Worm (Caenorhabditis elegans) whole organism, mixed stage, embryonic: ENCODE measurements around the gene clec-84.
A peak's percentile ranks its signal among the peaks of the same experiment; 100 is the strongest.

Source experiments
- M03D4.4 ChIP-seq: sonication (generic microtip); optimal IDR thresholded peaks from 2 replicates; lab custom pipeline; 2017; ENCODE audit warnings: mild to moderate bottlenecking, missing genetic modification characterization, missing compliant biosample characterization
- blmp-1 ChIP-seq: fragments of 150-350 bp; optimal IDR thresholded peaks from 2 replicates; lab custom pipeline; 2014; ENCODE audit warnings: missing biosample characterization, missing genetic modification characterization
- ceh-39 ChIP-seq: fragments of 150-350 bp; optimal IDR thresholded peaks from 2 replicates; lab custom pipeline; 2014; ENCODE audit warnings: missing biosample characterization, missing genetic modification characterization
- ceh-43 ChIP-seq: fragments of 200-800 bp; sonication (Bioruptor generic); optimal IDR thresholded peaks from 2 replicates; lab custom pipeline; 2018; ENCODE audit warnings: mild to moderate bottlenecking, missing genetic modification characterization, moderate library complexity, missing compliant biosample characterization
- ceh-83 ChIP-seq: fragments of 200-800 bp; sonication (Bioruptor generic); optimal IDR thresholded peaks from 2 replicates; lab custom pipeline; 2018; ENCODE audit warnings: mild to moderate bottlenecking, missing genetic modification characterization, missing compliant biosample characterization
- ces-1 ChIP-seq: fragments of 150-350 bp; optimal IDR thresholded peaks from 2 replicates; lab custom pipeline; 2014; ENCODE audit warnings: missing biosample characterization, missing genetic modification reagents, missing genetic modification characterization
- cnd-1 ChIP-seq: fragments of 200-800 bp; sonication (Bioruptor generic); optimal IDR thresholded peaks from 2 replicates; lab custom pipeline; 2018; ENCODE audit warnings: mild to moderate bottlenecking, missing genetic modification characterization, missing compliant biosample characterization
- drap-1 ChIP-seq: fragments of 200-800 bp; sonication (Bioruptor generic); optimal IDR thresholded peaks from 3 replicates; lab custom pipeline; 2018; ENCODE audit warnings: mild to moderate bottlenecking, missing genetic modification characterization, missing compliant biosample characterization
- elt-1 ChIP-seq: sonication (generic microtip); optimal IDR thresholded peaks from 2 replicates; lab custom pipeline; 2017; ENCODE audit warnings: missing genetic modification characterization, mild to moderate bottlenecking, missing compliant biosample characterization, antibody characterized with exemption, moderate library complexity, borderline replicate concordance; ENCODE audit not compliant: insufficient read depth
- elt-3 ChIP-seq: fragments of 150-350 bp; optimal IDR thresholded peaks from 2 replicates; lab custom pipeline; 2014; ENCODE audit warnings: missing biosample characterization, missing genetic modification characterization
- flh-1 ChIP-seq: fragments of 200-800 bp; sonication (Bioruptor generic); optimal IDR thresholded peaks from 2 replicates; lab custom pipeline; 2018; ENCODE audit warnings: mild to moderate bottlenecking, missing genetic modification characterization, moderate library complexity, missing compliant biosample characterization
- ham-2 ChIP-seq: fragments of 200-800 bp; sonication (Bioruptor generic); optimal IDR thresholded peaks from 2 replicates; lab custom pipeline; 2018; ENCODE audit warnings: mild to moderate bottlenecking, missing genetic modification characterization, missing compliant biosample characterization
- lin-13 ChIP-seq: fragments of 150-350 bp; optimal IDR thresholded peaks from 2 replicates; lab custom pipeline; 2014; ENCODE audit warnings: missing biosample characterization, missing genetic modification characterization
- lin-32 ChIP-seq: fragments of 200-800 bp; sonication (Bioruptor generic); optimal IDR thresholded peaks from 2 replicates; lab custom pipeline; 2018; ENCODE audit warnings: mild to moderate bottlenecking, missing genetic modification characterization, missing compliant biosample characterization
- lsy-2 ChIP-seq: fragments of 150-350 bp; optimal IDR thresholded peaks from 2 replicates; lab custom pipeline; 2014; ENCODE audit warnings: missing biosample characterization, missing genetic modification characterization
- mab-5 ChIP-seq: fragments of 150-350 bp; optimal IDR thresholded peaks from 2 replicates; lab custom pipeline; 2014; ENCODE audit warnings: missing biosample characterization, missing genetic modification characterization
- mep-1 ChIP-seq: fragments of 150-350 bp; optimal IDR thresholded peaks from 2 replicates; lab custom pipeline; 2017; ENCODE audit warnings: missing biosample characterization, missing genetic modification reagents, missing genetic modification characterization, inconsistent platforms
- mls-2 ChIP-seq: sonication (generic microtip); optimal IDR thresholded peaks from 2 replicates; lab custom pipeline; 2016; ENCODE audit warnings: mild to moderate bottlenecking, missing genetic modification characterization, moderate library complexity, missing compliant biosample characterization
- nhr-12 ChIP-seq: fragments of 150-350 bp; optimal IDR thresholded peaks from 2 replicates; lab custom pipeline; 2014; ENCODE audit warnings: missing biosample characterization, missing genetic modification characterization
- nhr-2 ChIP-seq: fragments of 150-350 bp; optimal IDR thresholded peaks from 2 replicates; lab custom pipeline; 2014; ENCODE audit warnings: missing biosample characterization, missing genetic modification characterization
- nhr-237 ChIP-seq: fragments of 150-350 bp; optimal IDR thresholded peaks from 2 replicates; lab custom pipeline; 2014; ENCODE audit warnings: missing biosample characterization, missing genetic modification characterization
- nhr-28 ChIP-seq: fragments of 150-350 bp; optimal IDR thresholded peaks from 2 replicates; lab custom pipeline; 2014; ENCODE audit warnings: missing biosample characterization, missing genetic modification characterization
- nhr-76 ChIP-seq: sonication (generic microtip); optimal IDR thresholded peaks from 2 replicates; lab custom pipeline; 2017; ENCODE audit warnings: missing biosample characterization, missing genetic modification characterization
- pha-4 ChIP-seq: fragments of 150-350 bp; optimal IDR thresholded peaks from 2 replicates; lab custom pipeline; 2018; ENCODE audit warnings: missing biosample characterization, missing genetic modification reagents, missing genetic modification characterization
- snpc-4 ChIP-seq: fragments of 150-350 bp; optimal IDR thresholded peaks from 2 replicates; lab custom pipeline; 2014; ENCODE audit warnings: missing biosample characterization, missing genetic modification characterization
- sptf-1 ChIP-seq: sonication (generic microtip); optimal IDR thresholded peaks from 2 replicates; lab custom pipeline; 2017; ENCODE audit warnings: mild to moderate bottlenecking, missing genetic modification characterization, moderate library complexity, missing compliant biosample characterization
- tbx-8 ChIP-seq: fragments of 200-800 bp; sonication (Bioruptor generic); optimal IDR thresholded peaks from 2 replicates; lab custom pipeline; 2018; ENCODE audit warnings: mild to moderate bottlenecking, missing genetic modification characterization, moderate library complexity, missing compliant biosample characterization
- unc-120 ChIP-seq: sonication (generic microtip); optimal IDR thresholded peaks from 2 replicates; lab custom pipeline; 2017; ENCODE audit warnings: missing genetic modification characterization, missing compliant biosample characterization; ENCODE audit not compliant: poor library complexity, severe bottlenecking
- unc-39 ChIP-seq: fragments of 150-350 bp; optimal IDR thresholded peaks from 2 replicates; lab custom pipeline; 2014; ENCODE audit warnings: missing biosample characterization, missing genetic modification characterization
- unc-62 ChIP-seq: fragments of 150-350 bp; optimal IDR thresholded peaks from 2 replicates; lab custom pipeline; 2014; ENCODE audit warnings: missing biosample characterization, missing genetic modification reagents, missing genetic modification characterization
- ztf-11 ChIP-seq: fragments of 150-350 bp; optimal IDR thresholded peaks from 2 replicates; lab custom pipeline; 2014; ENCODE audit warnings: missing biosample characterization, missing genetic modification characterization

Gene clec-84

DNA sequence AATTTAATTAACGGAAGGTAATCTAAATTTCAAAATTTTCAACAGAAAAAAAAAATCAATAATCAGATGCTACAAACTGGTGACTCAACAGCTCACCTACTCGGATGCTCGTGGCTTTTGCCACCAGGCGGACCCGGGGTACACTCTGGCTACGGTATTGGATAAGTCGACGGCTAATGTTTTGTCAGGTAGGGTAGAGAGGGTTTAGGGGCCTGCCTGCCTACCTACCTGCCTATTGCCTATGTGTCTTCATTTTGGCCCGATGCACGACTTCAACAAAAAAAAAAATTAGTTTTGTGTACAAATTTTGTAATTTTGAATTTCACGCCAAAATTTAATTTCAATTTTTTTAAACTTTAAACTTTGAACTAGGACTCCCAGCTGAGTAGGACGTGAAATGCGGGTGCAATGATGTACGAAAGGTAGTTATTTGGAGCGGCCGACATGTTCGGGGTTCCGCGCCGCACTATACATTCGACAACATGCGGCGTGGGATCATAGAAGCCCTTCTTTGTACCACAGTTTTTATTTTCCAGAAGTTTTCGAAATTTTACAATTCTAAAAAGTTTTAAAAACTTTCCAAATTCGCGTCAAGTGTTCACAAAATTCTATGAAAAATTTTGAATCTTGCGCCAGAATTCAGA, 16.7 kb upstream of the clec-84 start:
- peak; percentile 3 for TF ChIP-seq ceh-83 (GFP tag; lab: Kevin White, UChicago)
- no peak for TF ChIP-seq flh-1 (GFP tag; lab: Kevin White, UChicago)

DNA sequence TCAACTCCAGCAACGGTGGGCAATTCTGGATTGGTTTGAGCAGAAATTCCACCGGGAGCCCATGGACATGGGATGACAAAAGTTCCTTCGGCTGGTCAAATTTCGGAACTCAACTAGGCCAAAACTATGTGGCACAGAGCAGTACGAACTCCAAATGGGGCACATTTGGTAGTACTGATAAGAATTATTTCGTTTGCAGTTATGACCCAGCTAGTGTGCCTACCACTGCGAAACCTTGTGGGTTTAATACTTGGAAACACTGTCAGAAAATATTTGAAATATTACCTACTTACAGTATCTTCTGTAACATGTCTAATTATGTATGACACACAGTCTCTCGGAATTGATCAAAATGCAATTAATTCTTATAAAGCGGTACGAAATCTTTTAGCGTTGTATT, 15.9 kb upstream of the clec-84 start:
- TF ChIP-seq tbx-8 (GFP tag; lab: Kevin White, UChicago) (no peak), nhr-28 (tag; lab: Kevin White, UChicago) (no peak), ceh-43 (GFP tag; lab: Kevin White, UChicago) (no peak), elt-1 (tag; lab: Kevin White, UChicago) (no peak)

DNA sequence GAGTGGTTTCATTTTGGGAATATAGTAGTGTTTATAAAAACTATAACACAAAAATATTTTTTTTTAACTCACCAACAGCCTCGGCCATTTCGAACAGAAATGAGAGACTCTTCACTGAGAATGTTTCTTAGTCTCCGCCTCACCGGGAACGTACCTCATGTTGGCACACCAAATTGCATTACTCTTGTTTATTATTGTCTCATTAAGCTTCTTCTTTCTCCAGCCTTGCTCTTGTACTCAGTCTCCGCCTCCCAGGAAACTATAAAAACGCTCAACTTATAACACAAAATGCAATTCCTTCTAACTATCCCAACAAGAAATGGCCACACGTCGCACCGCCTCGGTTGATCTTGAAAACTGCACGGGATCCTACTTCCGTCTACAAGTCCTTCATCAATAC, 9.7 kb upstream of the clec-84 start, which contains the start of the genes Y54G2A.48 and pudl-1:
Y54G2A.48 (minus strand) TSS at position 101 of the 400 bp plus-strand sequence.
pudl-1 (plus strand) TSS at position 320 of the 400 bp plus-strand sequence.
- TF ChIP-seq M03D4.4 (tag; lab: Kevin White, UChicago): no peak
- no peak for TF ChIP-seq ceh-39 (tag; lab: Kevin White, UChicago)
- TF ChIP-seq snpc-4: no peak
- no peak for TF ChIP-seq elt-3 (tag; lab: Kevin White, UChicago)
- TF ChIP-seq lin-13: no peak
- TF ChIP-seq flh-1 (GFP tag; lab: Kevin White, UChicago): no peak
- no peak for TF ChIP-seq sptf-1 (tag; lab: Kevin White, UChicago)
- TF ChIP-seq blmp-1 (tag; lab: Kevin White, UChicago): no peak
- no peak for TF ChIP-seq lin-32 (GFP tag; lab: Kevin White, UChicago)
- TF ChIP-seq mls-2: no peak
- TF ChIP-seq drap-1 (GFP tag; lab: Kevin White, UChicago): no peak
- TF ChIP-seq ceh-83 (GFP tag; lab: Kevin White, UChicago): no peak
- no peak for TF ChIP-seq pha-4 (tag; lab: Kevin White, UChicago)
- no peak for TF ChIP-seq nhr-2 (tag; lab: Kevin White, UChicago)
- TF ChIP-seq mab-5 (tag; lab: Kevin White, UChicago): no peak
- no peak for TF ChIP-seq nhr-76 (tag; lab: Kevin White, UChicago)
- TF ChIP-seq, all 35 proteins: peak for 0

DNA sequence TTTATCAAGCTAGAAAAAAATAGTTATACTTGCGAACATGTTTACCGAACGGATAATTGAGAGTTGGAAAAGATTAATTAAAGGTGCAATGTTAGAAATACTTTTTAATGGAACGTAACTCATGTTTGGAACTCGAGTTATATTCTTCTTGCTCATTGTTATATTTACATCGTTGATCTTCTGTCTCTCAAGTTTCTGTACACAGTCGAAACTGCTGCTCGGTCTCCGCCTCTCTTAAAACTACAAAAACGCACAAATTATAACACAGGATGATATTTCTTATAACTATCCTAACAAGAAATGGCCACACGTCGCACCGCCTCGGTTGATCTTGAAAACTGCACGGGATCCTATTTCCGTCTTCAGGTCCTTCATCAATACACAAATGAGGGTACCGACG, 7.7 kb upstream of the clec-84 start, which contains the start of gene pudl-2:
pudl-2 (plus strand) TSS at position 301 of the 400 bp plus-strand sequence.
- TF ChIP-seq M03D4.4 (tag; lab: Kevin White, UChicago): no peak
- no peak for TF ChIP-seq nhr-76 (tag; lab: Kevin White, UChicago)
- TF ChIP-seq mep-1 (tag; lab: Kevin White, UChicago): no peak
- TF ChIP-seq nhr-2 (tag; lab: Kevin White, UChicago): no peak
- TF ChIP-seq pha-4 (tag; lab: Kevin White, UChicago): no peak
- TF ChIP-seq lin-32 (GFP tag; lab: Kevin White, UChicago): no peak
- no peak for TF ChIP-seq nhr-237 (tag; lab: Kevin White, UChicago)
- TF ChIP-seq ceh-83 (GFP tag; lab: Kevin White, UChicago): no peak
- TF ChIP-seq ham-2 (GFP tag; lab: Kevin White, UChicago): no peak
- TF ChIP-seq flh-1 (GFP tag; lab: Kevin White, UChicago): no peak
- TF ChIP-seq unc-120 (tag; lab: Kevin White, UChicago): no peak
- TF ChIP-seq ces-1 (GFP tag; lab: Kevin White, UChicago): no peak
- no peak for TF ChIP-seq cnd-1 (tag; lab: Kevin White, UChicago)

DNA sequence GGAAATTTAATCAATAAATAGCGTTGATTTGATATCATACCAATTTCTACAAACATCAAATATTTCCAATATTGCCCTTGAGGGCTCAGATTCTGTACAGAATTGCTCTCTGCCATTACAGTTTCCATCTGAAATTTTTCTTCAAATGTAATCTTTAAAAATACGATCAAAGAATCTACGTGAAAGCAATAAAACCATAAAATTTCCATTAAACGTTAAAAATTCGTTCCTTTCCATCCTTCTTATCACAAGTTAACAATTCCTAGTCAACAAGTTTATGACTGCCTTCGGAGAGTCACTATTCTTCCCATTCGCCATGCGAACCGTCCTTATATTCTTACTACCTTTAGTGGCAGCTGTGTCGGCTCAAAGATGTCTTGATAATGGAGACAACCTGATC, 6.9 kb upstream of the clec-84 start, which contains the start of gene clec-82:
clec-82 (plus strand) TSS at position 301 of the 400 bp plus-strand sequence.
- no peak for TF ChIP-seq elt-1 (tag; lab: Kevin White, UChicago)
- no peak for TF ChIP-seq unc-62 (GFP tag; lab: Kevin White, UChicago)
- no peak for TF ChIP-seq nhr-28 (tag; lab: Kevin White, UChicago)
- no peak for TF ChIP-seq snpc-4
- no peak for TF ChIP-seq nhr-12
- TF ChIP-seq unc-39 (tag; lab: Kevin White, UChicago): no peak
- TF ChIP-seq tbx-8 (GFP tag; lab: Kevin White, UChicago): no peak
- TF ChIP-seq lsy-2 (tag; lab: Kevin White, UChicago): no peak
- no peak for TF ChIP-seq nhr-76 (tag; lab: Kevin White, UChicago)
- no peak for TF ChIP-seq nhr-237 (tag; lab: Kevin White, UChicago)
- no peak for TF ChIP-seq lin-13
- TF ChIP-seq nhr-2 (tag; lab: Kevin White, UChicago): no peak
- no peak for TF ChIP-seq mls-2
- TF ChIP-seq ztf-11 (tag; lab: Kevin White, UChicago): no peak
